Fruit fly (Drosophila melanogaster): Measurements from ENCODE around the gene HLH4C.

Gene HLH4C

dm6 chrX:4618869-4619268, 28.3 kb downstream of the HLH4C start (continued):
- TF ChIP-seq gro (GFP tag; optimal IDR thresholded peaks at IDR 0.05): no peak

dm6 chrX:4616865-4617669, 30.1 kb downstream of the HLH4C start, which contains the start of gene peb:
Gene peb (plus strand): TSS chrX:4617564.
- TF ChIP-seq Kr (GFP tag; optimal IDR thresholded peaks at IDR 0.05) (peak; percentile 35), tin (GFP tag; optimal IDR thresholded peaks at IDR 0.05) (peak; percentile 52), Tbp (GFP tag; optimal IDR thresholded peaks at IDR 0.05) (no peak), CG6765 (GFP tag; optimal IDR thresholded peaks at IDR 0.05) (no peak), org-1 (GFP tag; optimal IDR thresholded peaks at IDR 0.05) (peak; percentile 37), MESR4 (GFP tag; optimal IDR thresholded peaks at IDR 0.05) (no peak), zen2 (GFP tag; IDR thresholded peaks at IDR 0.05; ENCODE audit: partially characterized antibody) (peak; percentile 71; the same call in 2 of the 3 replicates), Lhr (GFP tag; optimal IDR thresholded peaks at IDR 0.05) (no peak), Adf1 (GFP tag; IDR thresholded peaks at IDR 0.05) (peak; percentile 96), CG11093 (GFP tag; IDR thresholded peaks at IDR 0.05) (peak; percentile 49; the same call in 1 of the 3 replicates), CG2116 (GFP tag; optimal IDR thresholded peaks at IDR 0.05) (no peak), Rfx (GFP tag; IDR thresholded peaks at IDR 0.05) (peak; percentile 21; the same call in 1 of the 2 replicates), Fer2 (tag; optimal IDR thresholded peaks at IDR 0.05) (no peak), Dll (GFP tag; IDR thresholded peaks at IDR 0.05; ENCODE audit: partially characterized antibody) (peak; percentile 39; the same call in 2 of the 4 replicates), gt (GFP tag; IDR thresholded peaks at IDR 0.05) (0 out of 2 replicates have a peak, but pooled peaks have one; percentile 43), CG34376 (GFP tag; optimal IDR thresholded peaks at IDR 0.05) (no peak), Hsf (GFP tag; optimal IDR thresholded peaks at IDR 0.05) (peak; percentile 51), hth (optimal IDR thresholded peaks at IDR 0.05) (no peak), CG12104 (GFP tag; optimal IDR thresholded peaks at IDR 0.05) (no peak), ERR (GFP tag; optimal IDR thresholded peaks at IDR 0.05) (peak; percentile 6), ase (GFP tag; IDR thresholded peaks at IDR 0.05) (no peak), lmd (GFP tag; IDR thresholded peaks at IDR 0.05) (peak; percentile 75), Dfd (GFP tag; optimal IDR thresholded peaks at IDR 0.05) (no peak), CG12071 (GFP tag; optimal IDR thresholded peaks at IDR 0.05) (no peak), CG7928 (GFP tag; optimal IDR thresholded peaks at IDR 0.05) (no peak), CG6791 (GFP tag; IDR thresholded peaks at IDR 0.05; ENCODE audit: partially characterized antibody) (no peak), E2f2 (GFP tag; IDR thresholded peaks at IDR 0.05) (no peak), CG30403 (GFP tag; optimal IDR thresholded peaks at IDR 0.05) (peak; percentile 62), TFAM (GFP tag; optimal IDR thresholded peaks at IDR 0.05) (no peak), bab2 (GFP tag; optimal IDR thresholded peaks at IDR 0.05) (peak; percentile 74), cato (GFP tag; optimal IDR thresholded peaks at IDR 0.05; ENCODE audit: borderline replicate concordance) (peak; percentile 26), ato (GFP tag; IDR thresholded peaks at IDR 0.05; ENCODE audit: partially characterized antibody) (no peak), pita (GFP tag; optimal IDR thresholded peaks at IDR 0.05) (no peak), Fer3 (tag; optimal IDR thresholded peaks at IDR 0.05) (no peak), CG2202 (tag; optimal IDR thresholded peaks at IDR 0.05) (peak; percentile 22), danr (GFP tag; IDR thresholded peaks at IDR 0.05) (0 out of 2 replicates have a peak, but pooled peaks have one; percentile 13), CG6654 (GFP tag; optimal IDR thresholded peaks at IDR 0.05) (no peak), pfk (GFP tag; optimal IDR thresholded peaks at IDR 0.05) (no peak), CG9932 (GFP tag; IDR thresholded peaks at IDR 0.05) (no peak), Antp (GFP tag; optimal IDR thresholded peaks at IDR 0.05) (peak; percentile 63), D19B (GFP tag; optimal IDR thresholded peaks at IDR 0.05) (no peak), cas (GFP tag; IDR thresholded peaks at IDR 0.05) (no peak), CG4328 (GFP tag; optimal IDR thresholded peaks at IDR 0.05) (no peak), CG12659 (GFP tag; optimal IDR thresholded peaks at IDR 0.05) (no peak), NK7.1 (GFP tag; optimal IDR thresholded peaks at IDR 0.05) (peak; percentile 57), da (GFP tag; optimal IDR thresholded peaks at IDR 0.05) (no peak), ATbp (GFP tag; optimal IDR thresholded peaks at IDR 0.05) (no peak)

Data from whole organism, embryonic.